Fruit fly (Drosophila melanogaster) whole organism, embryonic: Measurements from ENCODE around the gene CG15577.
A peak's percentile ranks its signal among the peaks of the same experiment; 100 is the strongest.

Experiments used
- Bgb ChIP-seq: fragments of 200-800 bp; sonication (Bioruptor generic); IDR thresholded peaks from 2 replicates; pipeline ENCODE4 v1.3.6; 2022; ENCODE audit warnings: missing biosample characterization, missing genetic modification characterization; ENCODE audit not compliant: partially characterized antibody
- CG10147 ChIP-seq: fragments of 200-800 bp; sonication (Bioruptor generic); optimal IDR thresholded peaks from 2 replicates; lab custom pipeline; 2019; ENCODE audit warnings: missing biosample characterization, mild to moderate bottlenecking, missing genetic modification characterization, moderate library complexity
- CG1024 ChIP-seq: fragments of 200-800 bp; sonication (Bioruptor generic); IDR thresholded peaks from 2 replicates; pipeline ENCODE4 v1.3.6; 2022; ENCODE audit warnings: missing biosample characterization, missing genetic modification characterization
- CG10321 ChIP-seq: fragments of 200-800 bp; sonication (Bioruptor generic); IDR thresholded peaks from 2 replicates; pipeline ENCODE4 v1.3.6; 2022; ENCODE audit warnings: missing biosample characterization, missing genetic modification characterization
- CG11560 ChIP-seq: fragments of 200-800 bp; sonication (Bioruptor generic); IDR thresholded peaks from 3 replicates; pipeline ENCODE4 v1.3.6; 2022; ENCODE audit warnings: missing biosample characterization, missing genetic modification characterization
- CG12391 ChIP-seq: fragments of 200-800 bp; sonication (Bioruptor generic); optimal IDR thresholded peaks from 3 replicates; lab custom pipeline; 2018; ENCODE audit warnings: missing biosample characterization, mild to moderate bottlenecking, missing genetic modification characterization, moderate library complexity
- CG16815 ChIP-seq: fragments of 200-800 bp; sonication (Bioruptor generic); optimal IDR thresholded peaks from 3 replicates; lab custom pipeline; 2017; ENCODE audit warnings: missing biosample characterization, mild to moderate bottlenecking, missing genetic modification characterization
- CG17361 ChIP-seq: fragments of 200-800 bp; sonication (Bioruptor generic); IDR thresholded peaks from 3 replicates; pipeline ENCODE4 v1.3.6; 2022; ENCODE audit warnings: missing biosample characterization, missing genetic modification characterization
- CG18011 ChIP-seq: fragments of 200-800 bp; sonication (Bioruptor generic); optimal IDR thresholded peaks from 2 replicates; lab custom pipeline; 2017; ENCODE audit warnings: missing biosample characterization, missing genetic modification characterization, mild to moderate bottlenecking, moderate library complexity, missing genotype
- CG1832 ChIP-seq: fragments of 200-800 bp; sonication (Bioruptor generic); optimal IDR thresholded peaks from 2 replicates; lab custom pipeline; 2017; ENCODE audit warnings: missing biosample characterization, mild to moderate bottlenecking, missing genetic modification characterization, inconsistent platforms
- CG30020 ChIP-seq: fragments of 200-800 bp; optimal IDR thresholded peaks from 2 replicates; lab custom pipeline; 2019; ENCODE audit warnings: missing biosample characterization, mild to moderate bottlenecking, missing genetic modification characterization, moderate library complexity
- CG30403 ChIP-seq: fragments of 200-800 bp; sonication (Bioruptor generic); optimal IDR thresholded peaks from 3 replicates; lab custom pipeline; 2016; ENCODE audit warnings: missing biosample characterization, missing genetic modification characterization
- CG31441 ChIP-seq: fragments of 200-800 bp; sonication (Bioruptor generic); IDR thresholded peaks from 2 replicates; pipeline ENCODE4 v1.3.6; 2022; ENCODE audit warnings: missing biosample characterization, missing genetic modification characterization
- CG3838 ChIP-seq: fragments of 200-800 bp; sonication (Bioruptor generic); optimal IDR thresholded peaks from 3 replicates; lab custom pipeline; 2016; ENCODE audit warnings: missing biosample characterization, missing genetic modification characterization
- CG4404 ChIP-seq: fragments of 200-800 bp; sonication (Bioruptor generic); IDR thresholded peaks from 2 replicates; pipeline ENCODE4 v1.3.6; 2022; ENCODE audit warnings: missing biosample characterization, missing genetic modification characterization
- CG6765 ChIP-seq: fragments of 200-800 bp; sonication (Bioruptor generic); optimal IDR thresholded peaks from 3 replicates; lab custom pipeline; 2017; ENCODE audit warnings: missing biosample characterization, mild to moderate bottlenecking, missing genetic modification characterization
- CG7372 ChIP-seq: fragments of 200-800 bp; sonication (Bioruptor generic); IDR thresholded peaks from 2 replicates; pipeline ENCODE4 v1.3.6; 2022; ENCODE audit warnings: missing biosample characterization, missing genetic modification characterization
- CG7786 ChIP-seq: fragments of 200-800 bp; sonication (Bioruptor generic); optimal IDR thresholded peaks from 2 replicates; lab custom pipeline; 2016; ENCODE audit warnings: missing biosample characterization, missing genetic modification characterization
- CG9876 ChIP-seq: fragments of 200-800 bp; sonication (Bioruptor generic); optimal IDR thresholded peaks from 2 replicates; lab custom pipeline; 2016; ENCODE audit warnings: missing biosample characterization, missing genetic modification characterization
- Dek ChIP-seq: fragments of 200-800 bp; sonication (Bioruptor generic); optimal IDR thresholded peaks from 3 replicates; lab custom pipeline; 2019; ENCODE audit warnings: missing biosample characterization, mild to moderate bottlenecking, missing genetic modification characterization, moderate library complexity
- ERR ChIP-seq: fragments of 200-800 bp; sonication (Bioruptor generic); optimal IDR thresholded peaks from 2 replicates; lab custom pipeline; 2016; ENCODE audit warnings: missing biosample characterization, missing genetic modification characterization
- Ets97D ChIP-seq: fragments of 200-800 bp; sonication (Bioruptor generic); optimal IDR thresholded peaks from 3 replicates; lab custom pipeline; 2016; ENCODE audit warnings: missing biosample characterization, missing genetic modification characterization
- Kr ChIP-seq: fragments of 200-800 bp; sonication (Bioruptor generic); optimal IDR thresholded peaks from 2 replicates; lab custom pipeline; 2017; ENCODE audit warnings: missing biosample characterization, mild to moderate bottlenecking, missing genetic modification characterization
- Meics ChIP-seq: fragments of 200-800 bp; sonication (Bioruptor generic); optimal IDR thresholded peaks from 2 replicates; lab custom pipeline; 2017; ENCODE audit warnings: missing biosample characterization, mild to moderate bottlenecking, missing genetic modification characterization
- Myb ChIP-seq: fragments of 200-800 bp; sonication (Bioruptor generic); optimal IDR thresholded peaks from 2 replicates; lab custom pipeline; 2016; ENCODE audit warnings: missing biosample characterization, missing genetic modification characterization
- NK7.1 ChIP-seq: fragments of 200-800 bp; sonication (Bioruptor generic); optimal IDR thresholded peaks from 3 replicates; lab custom pipeline; 2016; ENCODE audit warnings: missing biosample characterization, missing genetic modification characterization
- Nf-YB ChIP-seq: fragments of 200-800 bp; sonication (Bioruptor generic); optimal IDR thresholded peaks from 3 replicates; lab custom pipeline; 2019; ENCODE audit warnings: missing biosample characterization, mild to moderate bottlenecking, missing genetic modification characterization, moderate library complexity
- Nf-YC ChIP-seq: fragments of 200-800 bp; optimal IDR thresholded peaks from 3 replicates; lab custom pipeline; 2019; ENCODE audit warnings: missing biosample characterization, mild to moderate bottlenecking, missing genetic modification characterization, moderate library complexity
- Rfx ChIP-seq: fragments of 200-800 bp; sonication (Bioruptor generic); IDR thresholded peaks from 2 replicates; pipeline ENCODE4 v1.3.6; 2022; ENCODE audit warnings: missing biosample characterization, missing genetic modification characterization
- Six4 ChIP-seq: fragments of 200-800 bp; sonication (Bioruptor generic); optimal IDR thresholded peaks from 2 replicates; lab custom pipeline; 2016; ENCODE audit warnings: missing biosample characterization, missing genetic modification characterization
- Xbp1 ChIP-seq: fragments of 200-800 bp; sonication (Bioruptor generic); optimal IDR thresholded peaks from 3 replicates; lab custom pipeline; 2016; ENCODE audit warnings: missing biosample characterization, mild to moderate bottlenecking, missing genetic modification characterization
- al ChIP-seq: fragments of 200-800 bp; sonication (Bioruptor generic); IDR thresholded peaks from 2 replicates; pipeline ENCODE4 v1.3.6; 2022; ENCODE audit warnings: missing biosample characterization, missing genetic modification characterization
- az2 ChIP-seq: fragments of 200-800 bp; sonication (Bioruptor generic); optimal IDR thresholded peaks from 3 replicates; lab custom pipeline; 2016; ENCODE audit warnings: missing biosample characterization, missing genetic modification characterization
- cad ChIP-seq: fragments of >200 bp; optimal IDR thresholded peaks from 2 replicates; lab custom pipeline; 2017; ENCODE audit warnings: missing biosample characterization, missing genetic modification characterization
- chif ChIP-seq, 2 experiments: fragments of 200-800 bp; sonication (Bioruptor generic); optimal IDR thresholded peaks; 3 replicates each; lab custom pipeline; 2016; ENCODE audit warnings: missing biosample characterization in 2 of 2, missing genetic modification characterization in 2 of 2
- crp ChIP-seq, 2 experiments: fragments of 200-800 bp; sonication (Bioruptor generic); optimal IDR thresholded peaks; 2 replicates in 1 of 2; 3 replicates in 1 of 2; lab custom pipeline; 2017; ENCODE audit warnings: missing biosample characterization in 2 of 2, missing genetic modification characterization in 2 of 2, mild to moderate bottlenecking in 1 of 2, moderate library complexity in 1 of 2
- da ChIP-seq: fragments of 200-800 bp; sonication (Bioruptor generic); optimal IDR thresholded peaks from 2 replicates; lab custom pipeline; 2016; ENCODE audit warnings: missing biosample characterization, missing genetic modification characterization
- dmrt11E ChIP-seq: fragments of 200-800 bp; sonication (Bioruptor generic); optimal IDR thresholded peaks from 3 replicates; lab custom pipeline; 2018; ENCODE audit warnings: missing biosample characterization, mild to moderate bottlenecking, missing genetic modification characterization, moderate library complexity
- dysf ChIP-seq: fragments of 200-800 bp; sonication (Bioruptor generic); IDR thresholded peaks from 3 replicates; pipeline ENCODE4 v1.3.6; 2022; ENCODE audit warnings: missing biosample characterization, missing genetic modification characterization
- esg ChIP-seq: fragments of 200-800 bp; sonication (Bioruptor generic); conservative IDR thresholded peaks from 2 replicates; pipeline ENCODE4 v1.3.6; 2022; ENCODE audit warnings: missing biosample characterization, missing genetic modification characterization
- fd64A ChIP-seq: fragments of 200-800 bp; sonication (Bioruptor generic); optimal IDR thresholded peaks from 3 replicates; lab custom pipeline; 2018; ENCODE audit warnings: missing biosample characterization, mild to moderate bottlenecking, missing genetic modification characterization
- grn ChIP-seq: fragments of 200-800 bp; sonication (Bioruptor generic); optimal IDR thresholded peaks from 3 replicates; lab custom pipeline; 2017; ENCODE audit warnings: missing biosample characterization, missing genetic modification characterization
- hkb ChIP-seq, 2 experiments: fragments of 200-800 bp in 1 of 2; fragments of >200 bp in 1 of 2; sonication (Bioruptor generic) in 1 of 2; IDR thresholded peaks in 1 of 2; optimal IDR thresholded peaks in 1 of 2; 2 replicates each; pipeline versions ENCODE4 v1.3.6 to Lab custom; 2017 to 2022; ENCODE audit warnings: missing biosample characterization in 1 of 2, missing genetic modification characterization in 1 of 2
- lola ChIP-seq, 3 experiments: fragments of >200 bp in 2 of 3; fragments of 200-800 bp in 1 of 3; sonication (Bioruptor generic) in 1 of 3; optimal IDR thresholded peaks; 2 replicates each; lab custom pipeline; 2017 to 2019; ENCODE audit warnings: missing biosample characterization in 3 of 3, missing genetic modification characterization in 3 of 3, mild to moderate bottlenecking in 1 of 3, moderate library complexity in 1 of 3
- nmo ChIP-seq: fragments of 200-800 bp; sonication (Bioruptor generic); optimal IDR thresholded peaks from 2 replicates; lab custom pipeline; 2018; ENCODE audit warnings: missing biosample characterization, mild to moderate bottlenecking, missing genetic modification characterization, moderate library complexity
- pb ChIP-seq: fragments of 200-800 bp; sonication (Bioruptor generic); optimal IDR thresholded peaks from 3 replicates; lab custom pipeline; 2016; ENCODE audit warnings: missing biosample characterization, missing genetic modification characterization
- pita ChIP-seq: fragments of 200-800 bp; sonication (Bioruptor generic); optimal IDR thresholded peaks from 2 replicates; lab custom pipeline; 2017; ENCODE audit warnings: missing biosample characterization, mild to moderate bottlenecking, missing genetic modification characterization
- ro ChIP-seq: fragments of 200-800 bp; sonication (Bioruptor generic); IDR thresholded peaks from 2 replicates; pipeline ENCODE4 v1.3.6; 2022; ENCODE audit warnings: missing biosample characterization, missing genetic modification characterization
- seq ChIP-seq: fragments of 200-800 bp; sonication (Bioruptor generic); IDR thresholded peaks from 2 replicates; pipeline ENCODE4 v1.3.6; 2022; ENCODE audit warnings: missing biosample characterization, missing genetic modification characterization
- sug ChIP-seq: fragments of 200-800 bp; optimal IDR thresholded peaks from 2 replicates; lab custom pipeline; 2019; ENCODE audit warnings: missing biosample characterization, mild to moderate bottlenecking, missing genetic modification characterization, moderate library complexity
- trem ChIP-seq: fragments of 200-800 bp; optimal IDR thresholded peaks from 3 replicates; lab custom pipeline; 2019; ENCODE audit warnings: missing biosample characterization, mild to moderate bottlenecking, missing genetic modification characterization, moderate library complexity
- zfh2 ChIP-seq: fragments of 200-800 bp; sonication (Bioruptor generic); optimal IDR thresholded peaks from 2 replicates; lab custom pipeline; 2016; ENCODE audit warnings: missing biosample characterization, missing genetic modification characterization

The CG15577 gene

DNA sequence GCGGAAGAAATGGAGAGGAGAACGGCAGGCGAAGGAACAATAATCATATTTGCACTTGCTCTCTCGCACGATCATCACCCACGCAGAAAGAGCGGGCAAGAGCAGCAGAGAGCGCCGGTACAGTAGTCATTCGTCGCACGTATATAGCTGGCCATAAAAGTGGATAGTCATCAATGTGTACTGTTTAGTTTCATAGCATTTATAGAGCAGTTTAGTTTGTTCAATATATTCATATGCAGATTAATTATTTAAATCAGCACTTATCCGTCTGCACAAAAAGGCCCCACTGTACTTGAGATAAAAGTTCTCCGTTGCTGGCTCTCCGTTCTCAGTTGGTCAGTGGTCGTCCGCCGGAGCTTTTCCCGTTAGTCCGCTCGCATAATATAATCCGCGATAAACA lies 48.0 kb upstream of the CG15577 start (continued):
- TF ChIP-seq dmrt11E (peak; percentile 73), CG1832 (GFP tag; lab: Kevin White, UChicago) (peak; percentile 23), CG9876 (GFP tag; lab: Kevin White, UChicago) (peak; percentile 97), CG1024 (GFP tag; lab: Robert Waterston, UW) (peak; percentile 97), ERR (peak; percentile 97), CG7372 (peak; percentile 99), CG18011 (GFP tag; lab: Kevin White, UChicago) (peak; percentile 91), Six4 (GFP tag; lab: Kevin White, UChicago) (peak; percentile 97), Ets97D (GFP tag; lab: Kevin White, UChicago) (peak; percentile 90), Kr (GFP tag; lab: Kevin White, UChicago) (no peak), zfh2 (GFP tag; lab: Kevin White, UChicago) (peak; percentile 99), crp (GFP tag; optimal IDR thresholded peaks at IDR 0.05; lab: Kevin White, UChicago) (peak in 1 of 2 experiments; percentile 66), CG7786 (GFP tag; lab: Kevin White, UChicago) (peak; percentile 99), nmo (peak; percentile 97), CG10321 (peak; percentile 88), CG17361 (GFP tag; lab: Robert Waterston, UW) (peak; percentile 90), seq (peak; percentile 99), Xbp1 (peak; percentile 98), CG6765 (GFP tag; lab: Kevin White, UChicago) (peak; percentile 96), CG30403 (GFP tag; lab: Kevin White, UChicago) (peak; percentile 98), da (peak; percentile 92), CG4404 (GFP tag; lab: Robert Waterston, UW) (peak; percentile 96), pb (peak; percentile 97), CG12391 (tag; lab: Kevin White, UChicago) (peak; percentile 97), CG3838 (GFP tag; lab: Kevin White, UChicago) (peak; percentile 94), Bgb (no peak), Myb (peak; percentile 92), fd64A (GFP tag; lab: Kevin White, UChicago) (peak; percentile 91), esg (GFP tag; lab: Robert Waterston, UW) (peak; percentile 99), al (GFP tag; lab: Robert Waterston, UW) (peak; percentile 99), trem (tag; lab: Kevin White, UChicago) (peak; percentile 79), CG11560 (peak; percentile 94), lola (GFP tag; optimal IDR thresholded peaks at IDR 0.05; lab: Kevin White, UChicago) (peak in 1 of 3 experiments; percentile 78), grn (GFP tag; lab: Kevin White, UChicago) (peak; percentile 73), az2 (GFP tag; lab: Kevin White, UChicago) (peak; percentile 97), ro (GFP tag; lab: Robert Waterston, UW) (peak; percentile 94), Dek (tag; lab: Kevin White, UChicago) (peak; percentile 98), hkb (optimal IDR thresholded peaks at IDR 0.05; lab: Kevin White, UChicago) (no peak), hkb (GFP tag; IDR thresholded peaks at IDR 0.05; lab: Robert Waterston, UW) (peak; percentile 99), NK7.1 (GFP tag; lab: Kevin White, UChicago) (peak; percentile 96), Nf-YB (GFP tag; lab: Kevin White, UChicago) (peak; percentile 81), Meics (GFP tag; lab: Kevin White, UChicago) (peak; percentile 98)

DNA sequence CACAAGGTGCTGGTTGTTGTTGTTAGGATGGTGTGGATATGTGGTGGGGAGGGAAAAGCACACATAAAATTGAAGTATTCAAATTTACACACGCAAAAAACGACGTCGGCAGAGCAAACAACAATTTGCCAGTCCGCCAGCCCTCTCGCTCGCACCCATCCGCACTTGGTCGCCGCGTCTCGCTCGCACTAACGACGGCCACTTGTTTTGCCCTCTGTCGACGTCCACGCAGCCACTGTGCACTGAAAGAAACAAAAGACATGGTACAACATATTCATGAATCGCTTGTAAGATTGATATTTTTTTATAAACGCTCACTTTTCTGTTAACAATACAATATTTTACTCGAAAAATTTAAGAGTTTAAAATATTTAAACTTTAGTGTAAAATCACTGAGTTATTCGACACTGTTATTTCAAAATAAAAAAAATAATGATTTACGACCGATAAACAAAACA lies 47.1 kb upstream of the CG15577 start:
- TF ChIP-seq CG10147 (peak; percentile 66), cad (GFP tag; lab: Kevin White, UChicago) (no peak), Six4 (GFP tag; lab: Kevin White, UChicago) (peak; percentile 12), Rfx (GFP tag; lab: Robert Waterston, UW) (peak; percentile 78), CG16815 (GFP tag; lab: Kevin White, UChicago) (peak; percentile 36), CG31441 (GFP tag; lab: Robert Waterston, UW) (peak; percentile 60; the same call in 1 of the 2 replicates), dysf (GFP tag; lab: Robert Waterston, UW) (peak; percentile 77), Nf-YC (tag; lab: Kevin White, UChicago) (peak; percentile 64), sug (tag; lab: Kevin White, UChicago) (peak; percentile 43), pita (no peak), chif (GFP tag; optimal IDR thresholded peaks at IDR 0.05; lab: Kevin White, UChicago) (peak in 1 of 2 experiments; percentile 34), CG30020 (tag; lab: Kevin White, UChicago) (no peak)
